Fruit fly (Drosophila melanogaster) whole organism, embryonic: ENCODE measurements around the gene CG9018.

Source experiments
- CG10543 ChIP-seq: fragments of 200-800 bp; sonication (Bioruptor generic); optimal IDR thresholded peaks from 3 replicates; lab custom pipeline; 2017; ENCODE audit warnings: missing biosample characterization, mild to moderate bottlenecking, missing genetic modification characterization, moderate library complexity
- CG11398 ChIP-seq: fragments of 200-800 bp; sonication (Bioruptor generic); optimal IDR thresholded peaks from 2 replicates; lab custom pipeline; 2016; ENCODE audit warnings: missing biosample characterization, missing genetic modification characterization
- CG11456 ChIP-seq: fragments of 200-800 bp; sonication (Bioruptor generic); IDR thresholded peaks from 3 replicates; pipeline ENCODE4 v1.3.6; 2022; ENCODE audit warnings: missing biosample characterization, missing genetic modification characterization
- CG12659 ChIP-seq: fragments of 200-800 bp; sonication (Bioruptor generic); optimal IDR thresholded peaks from 3 replicates; lab custom pipeline; 2017; ENCODE audit warnings: mild to moderate bottlenecking, missing biosample characterization, missing genetic modification reagents, missing genetic modification characterization
- CG1603 ChIP-seq: fragments of 200-800 bp; sonication (Bioruptor generic); optimal IDR thresholded peaks from 2 replicates; lab custom pipeline; 2019; ENCODE audit warnings: missing biosample characterization, mild to moderate bottlenecking, missing genetic modification characterization, moderate library complexity
- CG16813 ChIP-seq: fragments of 200-800 bp; sonication (Bioruptor generic); IDR thresholded peaks from 3 replicates; pipeline ENCODE4 v1.3.6; 2022; ENCODE audit warnings: missing biosample characterization, missing genetic modification characterization; ENCODE audit not compliant: partially characterized antibody
- CG17802 ChIP-seq: fragments of 200-800 bp; sonication (Bioruptor generic); optimal IDR thresholded peaks from 2 replicates; lab custom pipeline; 2018; ENCODE audit warnings: missing biosample characterization, mild to moderate bottlenecking, missing genetic modification characterization, moderate library complexity
- CG18764 ChIP-seq: fragments of 200-800 bp; sonication (Bioruptor generic); optimal IDR thresholded peaks from 3 replicates; lab custom pipeline; 2016; ENCODE audit warnings: missing biosample characterization, missing genetic modification characterization
- CG30020 ChIP-seq: fragments of 200-800 bp; optimal IDR thresholded peaks from 2 replicates; lab custom pipeline; 2019; ENCODE audit warnings: missing biosample characterization, mild to moderate bottlenecking, missing genetic modification characterization, moderate library complexity
- CG30403 ChIP-seq: fragments of 200-800 bp; sonication (Bioruptor generic); optimal IDR thresholded peaks from 3 replicates; lab custom pipeline; 2016; ENCODE audit warnings: missing biosample characterization, missing genetic modification characterization
- CG3065 ChIP-seq: fragments of 200-800 bp; sonication (Bioruptor generic); optimal IDR thresholded peaks from 2 replicates; lab custom pipeline; 2016; ENCODE audit warnings: missing biosample characterization, missing genetic modification characterization
- CG3163 ChIP-seq: fragments of 200-800 bp; sonication (Bioruptor generic); optimal IDR thresholded peaks from 3 replicates; lab custom pipeline; 2016; ENCODE audit warnings: missing biosample characterization, missing genetic modification characterization
- CG3995 ChIP-seq: fragments of 200-800 bp; sonication (Bioruptor generic); optimal IDR thresholded peaks from 3 replicates; lab custom pipeline; 2016; ENCODE audit warnings: missing biosample characterization, missing genetic modification characterization
- CG4617 ChIP-seq: fragments of 200-800 bp; sonication (Bioruptor generic); optimal IDR thresholded peaks from 3 replicates; lab custom pipeline; 2016; ENCODE audit warnings: missing biosample characterization, missing genetic modification characterization, borderline replicate concordance
- CG6272 ChIP-seq: fragments of 200-800 bp; sonication (Bioruptor generic); IDR thresholded peaks from 2 replicates; pipeline ENCODE4 v1.3.6; 2022; ENCODE audit warnings: missing biosample characterization, missing genetic modification characterization
- CG7786 ChIP-seq: fragments of 200-800 bp; sonication (Bioruptor generic); optimal IDR thresholded peaks from 2 replicates; lab custom pipeline; 2016; ENCODE audit warnings: missing biosample characterization, missing genetic modification characterization
- CG7839 ChIP-seq: fragments of 200-800 bp; sonication (Bioruptor generic); optimal IDR thresholded peaks from 3 replicates; lab custom pipeline; 2018; ENCODE audit warnings: missing biosample characterization, mild to moderate bottlenecking, missing genetic modification characterization, moderate library complexity
- CG8089 ChIP-seq: fragments of 200-800 bp; sonication (Bioruptor generic); optimal IDR thresholded peaks from 3 replicates; lab custom pipeline; 2016; ENCODE audit warnings: missing biosample characterization, missing genetic modification characterization
- CG8290 ChIP-seq, 3 experiments: fragments of 200-800 bp; sonication (Bioruptor generic); optimal IDR thresholded peaks; 2 replicates each; lab custom pipeline; 2016 to 2019; ENCODE audit warnings: missing biosample characterization in 3 of 3, missing genetic modification characterization in 3 of 3, mild to moderate bottlenecking in 2 of 3, moderate library complexity in 1 of 3
- CG9609 ChIP-seq: fragments of 200-800 bp; sonication (Bioruptor generic); optimal IDR thresholded peaks from 3 replicates; lab custom pipeline; 2016; ENCODE audit warnings: missing biosample characterization, missing genetic modification characterization
- CrebB ChIP-seq: fragments of 200-800 bp; sonication (Bioruptor generic); optimal IDR thresholded peaks from 3 replicates; lab custom pipeline; 2018; ENCODE audit warnings: missing biosample characterization, mild to moderate bottlenecking, missing genetic modification characterization
- Dref ChIP-seq: fragments of 200-800 bp; sonication (Bioruptor generic); IDR thresholded peaks from 2 replicates; pipeline ENCODE4 v1.3.6; 2022; ENCODE audit warnings: missing biosample characterization, missing genetic modification characterization
- Hr78 ChIP-seq, 2 experiments: fragments of 200-800 bp in 1 of 2; fragments of >200 bp in 1 of 2; sonication (Bioruptor generic) in 1 of 2; optimal IDR thresholded peaks; 2 replicates each; lab custom pipeline; 2017 to 2019; ENCODE audit warnings: missing biosample characterization in 2 of 2, missing genetic modification characterization in 2 of 2, mild to moderate bottlenecking in 1 of 2, moderate library complexity in 1 of 2
- Hsf ChIP-seq: fragments of 200-800 bp; sonication (Bioruptor generic); optimal IDR thresholded peaks from 3 replicates; lab custom pipeline; 2016; ENCODE audit warnings: missing biosample characterization, missing genetic modification characterization
- Jarid2 ChIP-seq: fragments of 200-800 bp; sonication (Bioruptor generic); optimal IDR thresholded peaks from 3 replicates; lab custom pipeline; 2017; ENCODE audit warnings: mild to moderate bottlenecking, missing biosample characterization, missing genetic modification reagents, missing genetic modification characterization
- Mad ChIP-seq: fragments of 200-800 bp; sonication (Bioruptor generic); optimal IDR thresholded peaks from 2 replicates; lab custom pipeline; 2016; ENCODE audit warnings: missing biosample characterization, missing genetic modification characterization
- Mes4 ChIP-seq: fragments of 200-800 bp; sonication (Bioruptor generic); optimal IDR thresholded peaks from 2 replicates; lab custom pipeline; 2016; ENCODE audit warnings: missing biosample characterization, missing genetic modification characterization
- Neu2 ChIP-seq: fragments of 200-800 bp; sonication (Bioruptor generic); optimal IDR thresholded peaks from 3 replicates; lab custom pipeline; 2016; ENCODE audit warnings: missing biosample characterization, missing genetic modification characterization, borderline replicate concordance
- Ptx1 ChIP-seq: fragments of 200-800 bp; sonication (Bioruptor generic); IDR thresholded peaks from 2 replicates; pipeline ENCODE4 v1.3.6; 2022; ENCODE audit warnings: missing biosample characterization, missing genetic modification characterization
- Rfx ChIP-seq: fragments of 200-800 bp; sonication (Bioruptor generic); IDR thresholded peaks from 2 replicates; pipeline ENCODE4 v1.3.6; 2022; ENCODE audit warnings: missing biosample characterization, missing genetic modification characterization
- Sin3A ChIP-seq: fragments of >200 bp; optimal IDR thresholded peaks from 2 replicates; lab custom pipeline; 2018
- Sry-δ ChIP-seq: fragments of 200-800 bp; sonication (Bioruptor generic); optimal IDR thresholded peaks from 2 replicates; lab custom pipeline; 2016; ENCODE audit warnings: missing biosample characterization, missing genetic modification characterization
- bowl ChIP-seq: fragments of 200-800 bp; sonication (Bioruptor generic); IDR thresholded peaks from 2 replicates; pipeline ENCODE4 v1.3.6; 2022; ENCODE audit warnings: missing biosample characterization, missing genetic modification characterization
- bsh ChIP-seq, 2 experiments: fragments of 200-800 bp; sonication (Bioruptor generic); optimal IDR thresholded peaks; 2 replicates each; lab custom pipeline; 2017 to 2018; ENCODE audit warnings: mild to moderate bottlenecking in 2 of 2, missing biosample characterization in 2 of 2, missing genetic modification characterization in 2 of 2, moderate library complexity in 1 of 2
- disco-r ChIP-seq: fragments of 200-800 bp; sonication (Bioruptor generic); optimal IDR thresholded peaks from 2 replicates; lab custom pipeline; 2016; ENCODE audit warnings: missing biosample characterization, missing genetic modification characterization
- dysf ChIP-seq: fragments of 200-800 bp; sonication (Bioruptor generic); IDR thresholded peaks from 3 replicates; pipeline ENCODE4 v1.3.6; 2022; ENCODE audit warnings: missing biosample characterization, missing genetic modification characterization
- hkb ChIP-seq, 2 experiments: fragments of 200-800 bp in 1 of 2; fragments of >200 bp in 1 of 2; sonication (Bioruptor generic) in 1 of 2; IDR thresholded peaks in 1 of 2; optimal IDR thresholded peaks in 1 of 2; 2 replicates each; pipeline versions ENCODE4 v1.3.6 to Lab custom; 2017 to 2022; ENCODE audit warnings: missing biosample characterization in 1 of 2, missing genetic modification characterization in 1 of 2
- lov ChIP-seq, 2 experiments: fragments of 200-800 bp in 1 of 2; fragments of >200 bp in 1 of 2; sonication (Bioruptor generic) in 1 of 2; IDR thresholded peaks in 1 of 2; optimal IDR thresholded peaks in 1 of 2; 2 replicates in 1 of 2; 3 replicates in 1 of 2; pipeline versions ENCODE4 v1.3.6 to Lab custom; 2017 to 2022; ENCODE audit warnings: missing biosample characterization in 1 of 2, missing genetic modification characterization in 1 of 2
- nerfin-1 ChIP-seq: fragments of 200-800 bp; sonication (Bioruptor generic); optimal IDR thresholded peaks from 3 replicates; lab custom pipeline; 2019; ENCODE audit warnings: missing biosample characterization, mild to moderate bottlenecking, missing genetic modification characterization, moderate library complexity
- nerfin-2 ChIP-seq: fragments of 200-800 bp; sonication (Bioruptor generic); IDR thresholded peaks from 2 replicates; pipeline ENCODE4 v1.3.6; 2022; ENCODE audit warnings: missing biosample characterization, missing genetic modification characterization; ENCODE audit not compliant: partially characterized antibody
- row ChIP-seq: fragments of 200-800 bp; sonication (Bioruptor generic); IDR thresholded peaks from 3 replicates; pipeline ENCODE4 v1.3.6; 2022; ENCODE audit warnings: missing biosample characterization, missing genetic modification characterization
- sob ChIP-seq: fragments of 200-800 bp; sonication (Bioruptor generic); IDR thresholded peaks from 2 replicates; pipeline ENCODE4 v1.3.6; 2022; ENCODE audit warnings: missing biosample characterization, missing genetic modification characterization
- tx ChIP-seq: fragments of 200-800 bp; sonication (Bioruptor generic); optimal IDR thresholded peaks from 2 replicates; lab custom pipeline; 2016; ENCODE audit warnings: missing biosample characterization, missing genetic modification characterization
- vfl ChIP-seq: fragments of 200-800 bp; sonication (Bioruptor generic); optimal IDR thresholded peaks from 2 replicates; lab custom pipeline; 2016; ENCODE audit warnings: missing biosample characterization, missing genetic modification characterization
- wdn ChIP-seq: fragments of 200-800 bp; sonication (Bioruptor generic); IDR thresholded peaks from 2 replicates; pipeline ENCODE4 v1.3.6; 2022; ENCODE audit warnings: missing biosample characterization, missing genetic modification characterization
- zf30C ChIP-seq: fragments of 200-800 bp; sonication (Bioruptor generic); optimal IDR thresholded peaks from 3 replicates; lab custom pipeline; 2018; ENCODE audit warnings: missing biosample characterization, mild to moderate bottlenecking, missing genetic modification characterization
- zfh1 ChIP-seq: fragments of 200-800 bp; sonication (Bioruptor generic); IDR thresholded peaks from 3 replicates; pipeline ENCODE4 v1.3.6; 2022; ENCODE audit warnings: missing biosample characterization, missing genetic modification characterization
- zfh2 ChIP-seq: fragments of 200-800 bp; sonication (Bioruptor generic); optimal IDR thresholded peaks from 2 replicates; lab custom pipeline; 2016; ENCODE audit warnings: missing biosample characterization, missing genetic modification characterization

CG9018 gene

DNA sequence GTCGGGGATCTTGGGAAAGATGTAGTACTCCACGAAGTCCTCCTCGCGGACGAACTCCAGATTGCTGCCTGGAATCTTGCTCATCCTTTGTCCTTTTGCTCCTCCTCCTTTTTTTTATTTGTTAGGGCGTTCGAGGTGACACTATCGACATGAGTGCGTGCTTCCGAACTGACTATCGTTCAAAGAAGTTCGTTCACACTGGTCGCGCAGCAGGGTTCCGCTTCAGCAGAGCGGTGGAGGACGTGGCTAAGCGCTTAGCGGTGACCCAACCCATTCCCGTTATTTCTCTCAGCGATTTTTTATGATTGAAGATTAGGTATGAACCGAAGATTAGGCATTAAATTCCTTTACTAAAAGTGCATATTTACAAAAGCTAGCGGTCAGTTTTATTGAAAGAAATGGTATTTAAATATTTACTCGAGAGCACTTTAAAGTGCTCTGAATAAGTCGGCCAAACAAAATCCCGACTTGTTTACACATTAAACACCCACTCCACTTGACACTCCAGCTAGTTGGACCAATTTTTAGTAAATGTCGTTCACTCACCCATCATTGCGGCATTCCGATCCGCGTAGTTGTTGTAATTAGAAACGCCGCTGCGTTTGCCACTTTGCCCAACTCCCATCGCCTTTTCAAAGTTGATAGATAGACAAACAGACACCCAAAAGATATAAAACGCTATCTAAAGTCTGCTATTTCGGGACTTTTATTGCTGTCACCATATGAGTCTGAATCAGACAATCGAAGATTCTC is 29.0 kb upstream of the CG9018 start, which contains the start of the genes ecd and CG13806 (continued):
- TF ChIP-seq CG8089 (peak; percentile 3), hkb (optimal IDR thresholded peaks at IDR 0.05; lab: Kevin White, UChicago) (peak; percentile 76), hkb (GFP tag; IDR thresholded peaks at IDR 0.05; lab: Robert Waterston, UW) (no peak), tx (GFP tag; lab: Kevin White, UChicago) (peak; percentile 26), CG7839 (tag; lab: Kevin White, UChicago) (peak; percentile 40), bsh (GFP tag; optimal IDR thresholded peaks at IDR 0.05; lab: Kevin White, UChicago) (no peak), Hsf (GFP tag; lab: Kevin White, UChicago) (peak; percentile 49), CG3065 (GFP tag; lab: Kevin White, UChicago) (peak; percentile 77), Hr78 (GFP tag; optimal IDR thresholded peaks at IDR 0.05; lab: Kevin White, UChicago) (peak in 1 of 2 experiments; percentile 1), Mes4 (GFP tag; lab: Kevin White, UChicago) (peak; percentile 8), Dref (GFP tag; lab: Robert Waterston, UW) (peak; percentile 49), Mad (GFP tag; lab: Kevin White, UChicago) (peak; percentile 21), Sry-δ (GFP tag; lab: Kevin White, UChicago) (peak; percentile 98), CG30403 (GFP tag; lab: Kevin White, UChicago) (peak; percentile 48), wdn (GFP tag; lab: Robert Waterston, UW) (peak; percentile 44; the same call in 1 of the 2 replicates), CG12659 (GFP tag; lab: Kevin White, UChicago) (peak; percentile 45), CG8290 (GFP tag; optimal IDR thresholded peaks at IDR 0.05; lab: Kevin White, UChicago) (no peak), CG8290 (tag; optimal IDR thresholded peaks at IDR 0.05; lab: Kevin White, UChicago) (peak; percentile 15 to 79), zfh2 (peak; percentile 67), nerfin-2 (GFP tag; lab: Robert Waterston, UW) (peak; percentile 76), Ptx1 (GFP tag; lab: Robert Waterston, UW) (peak; percentile 38), nerfin-1 (peak; percentile 96), Sin3A (lab: Kevin White, UChicago) (peak; percentile 62), CG4617 (peak; percentile 95), CG17802 (tag; lab: Kevin White, UChicago) (peak; percentile 88), dysf (GFP tag; lab: Robert Waterston, UW) (peak; percentile 35; the same call in 1 of the 3 replicates), CG16813 (peak; percentile 96), zfh1 (GFP tag; lab: Robert Waterston, UW) (peak; percentile 67), CG9609 (GFP tag; lab: Kevin White, UChicago) (peak; percentile 51), sob (peak; percentile 71), CG1603 (peak; percentile 86), lov (optimal IDR thresholded peaks at IDR 0.05; lab: Kevin White, UChicago) (no peak), lov (GFP tag; IDR thresholded peaks at IDR 0.05; lab: Robert Waterston, UW) (no peak), CG11456 (GFP tag; lab: Robert Waterston, UW) (peak; percentile 73), CG3995 (peak; percentile 55), row (GFP tag; lab: Robert Waterston, UW) (peak; percentile 95), CG18764 (GFP tag; lab: Kevin White, UChicago) (no peak), CrebB (no peak), CG3163 (GFP tag; lab: Kevin White, UChicago) (peak; percentile 56), zf30C (no peak), Neu2 (GFP tag; lab: Kevin White, UChicago) (no peak), CG10543 (GFP tag; lab: Kevin White, UChicago) (no peak), Jarid2 (no peak), bowl (GFP tag; lab: Robert Waterston, UW) (no peak), CG7786 (GFP tag; lab: Kevin White, UChicago) (peak; percentile 46), disco-r (peak; percentile 24), CG6272 (peak; percentile 23; the same call in 1 of the 2 replicates), CG11398 (peak; percentile 12), CG30020 (tag; lab: Kevin White, UChicago) (peak; percentile 57), vfl (GFP tag; lab: Kevin White, UChicago) (peak; percentile 39), Rfx (GFP tag; lab: Robert Waterston, UW) (peak; percentile 84)
